Fruit fly (Drosophila melanogaster): ENCODE results near the gene CG5853.

Gene CG5853

dm6 chr2L:9968201-9968727 is 20.8 kb upstream of the CG5853 start:
- TF ChIP-seq EcR (GFP tag; optimal IDR thresholded peaks at IDR 0.05) (no peak), CG8478 (optimal IDR thresholded peaks at IDR 0.05) (no peak), Dll (optimal IDR thresholded peaks at IDR 0.05) (no peak), psq (optimal IDR thresholded peaks at IDR 0.05) (no peak), usp (GFP tag; optimal IDR thresholded peaks at IDR 0.05) (no peak), pan (optimal IDR thresholded peaks at IDR 0.05) (no peak)

dm6 chr2L:9966983-9967737 is 19.7 kb upstream of the CG5853 start, which contains the start of the genes Dref and RpL13:
TSS of gene Dref (minus strand) at chr2L:9967229.
TSS of gene RpL13 (plus strand) at chr2L:9967313.
- TF ChIP-seq EcR (GFP tag; optimal IDR thresholded peaks at IDR 0.05) (no peak), usp (GFP tag; optimal IDR thresholded peaks at IDR 0.05) (no peak), psq (optimal IDR thresholded peaks at IDR 0.05) (no peak), CG8478 (optimal IDR thresholded peaks at IDR 0.05) (no peak), Dll (optimal IDR thresholded peaks at IDR 0.05) (no peak), pan (optimal IDR thresholded peaks at IDR 0.05) (no peak)

dm6 chr2L:9963603-9964042 is 16.2 kb upstream of the CG5853 start, which contains the start of gene CG5850:
TSS of gene CG5850 (minus strand) at chr2L:9963949.
- TF ChIP-seq psq (optimal IDR thresholded peaks at IDR 0.05), result no peak
- no peak for TF ChIP-seq CG8478 (optimal IDR thresholded peaks at IDR 0.05)

dm6 chr2L:9960758-9961157 is 13.3 kb upstream of the CG5853 start:
- TF ChIP-seq usp (GFP tag; optimal IDR thresholded peaks at IDR 0.05) (no peak), CG8478 (optimal IDR thresholded peaks at IDR 0.05) (no peak), pan (optimal IDR thresholded peaks at IDR 0.05) (no peak), EcR (GFP tag; optimal IDR thresholded peaks at IDR 0.05) (no peak), Dll (optimal IDR thresholded peaks at IDR 0.05) (no peak), psq (optimal IDR thresholded peaks at IDR 0.05) (no peak)

dm6 chr2L:9956993-9957652 is 9.7 kb upstream of the CG5853 start, which contains the start of the genes CG4658 and CG5846:
TSS of gene CG4658 (plus strand) at chr2L:9957132.
TSS of gene CG5846 (minus strand) at chr2L:9957237.
- TF ChIP-seq pan (optimal IDR thresholded peaks at IDR 0.05), result peak; percentile 96
- TF ChIP-seq psq (optimal IDR thresholded peaks at IDR 0.05), result no peak

- TF ChIP-seq CG8478 (optimal IDR thresholded peaks at IDR 0.05), result no peak
- no peak for TF ChIP-seq usp (GFP tag; optimal IDR thresholded peaks at IDR 0.05)
- TF ChIP-seq pan (optimal IDR thresholded peaks at IDR 0.05), result no peak
- TF ChIP-seq EcR (GFP tag; optimal IDR thresholded peaks at IDR 0.05), result no peak
- no peak for TF ChIP-seq Dll (optimal IDR thresholded peaks at IDR 0.05)
- no peak for TF ChIP-seq psq (optimal IDR thresholded peaks at IDR 0.05)
Observed at dm6 chr2L:9954696-9955095, 7.2 kb upstream of the CG5853 start.

- TF ChIP-seq usp (GFP tag; optimal IDR thresholded peaks at IDR 0.05) (no peak), Dll (optimal IDR thresholded peaks at IDR 0.05) (no peak), pan (optimal IDR thresholded peaks at IDR 0.05) (no peak), EcR (GFP tag; optimal IDR thresholded peaks at IDR 0.05) (no peak), CG8478 (optimal IDR thresholded peaks at IDR 0.05) (no peak), psq (optimal IDR thresholded peaks at IDR 0.05) (no peak)
Observed at dm6 chr2L:9954119-9954518, 6.7 kb upstream of the CG5853 start, which contains the start of the genes CG13126 and CG4709. TSS of gene CG13126 (minus strand) at chr2L:9954181. TSS of gene CG4709 (plus strand) at chr2L:9954325.

dm6 chr2L:9949178-9950062 is 2.0 kb upstream of the CG5853 start:
- TF ChIP-seq CG8478 (optimal IDR thresholded peaks at IDR 0.05) (no peak), psq (optimal IDR thresholded peaks at IDR 0.05) (no peak), usp (GFP tag; optimal IDR thresholded peaks at IDR 0.05) (no peak), EcR (GFP tag; optimal IDR thresholded peaks at IDR 0.05) (no peak), pan (optimal IDR thresholded peaks at IDR 0.05) (no peak), Dll (optimal IDR thresholded peaks at IDR 0.05) (no peak)

dm6 chr2L:9948520-9948858 is 1.0 kb upstream of the CG5853 start:
- no peak for TF ChIP-seq pan (optimal IDR thresholded peaks at IDR 0.05)
- no peak for TF ChIP-seq psq (optimal IDR thresholded peaks at IDR 0.05)
- TF ChIP-seq usp (GFP tag; optimal IDR thresholded peaks at IDR 0.05), result no peak
- no peak for TF ChIP-seq EcR (GFP tag; optimal IDR thresholded peaks at IDR 0.05)
- TF ChIP-seq Dll (optimal IDR thresholded peaks at IDR 0.05), result no peak
- TF ChIP-seq CG8478 (optimal IDR thresholded peaks at IDR 0.05), result no peak

dm6 chr2L:9947738-9948519 is 481 bp upstream of the CG5853 start:
- TF ChIP-seq psq (optimal IDR thresholded peaks at IDR 0.05) (no peak), pan (optimal IDR thresholded peaks at IDR 0.05) (no peak), usp (GFP tag; optimal IDR thresholded peaks at IDR 0.05) (no peak), Dll (optimal IDR thresholded peaks at IDR 0.05) (no peak), EcR (GFP tag; optimal IDR thresholded peaks at IDR 0.05) (no peak), CG8478 (optimal IDR thresholded peaks at IDR 0.05) (no peak)

dm6 chr2L:9946051-9946450 is 1.4 kb downstream of the CG5853 start:
- no peak for TF ChIP-seq psq (optimal IDR thresholded peaks at IDR 0.05)
- TF ChIP-seq EcR (GFP tag; optimal IDR thresholded peaks at IDR 0.05), result no peak
- TF ChIP-seq pan (optimal IDR thresholded peaks at IDR 0.05), result no peak
- no peak for TF ChIP-seq CG8478 (optimal IDR thresholded peaks at IDR 0.05)
- TF ChIP-seq Dll (optimal IDR thresholded peaks at IDR 0.05), result no peak
- TF ChIP-seq usp (GFP tag; optimal IDR thresholded peaks at IDR 0.05), result no peak

Measured in whole organism.